Worm (Caenorhabditis elegans): ENCODE data around the gene ZC155.4.

ZC155.4 gene

DNA sequence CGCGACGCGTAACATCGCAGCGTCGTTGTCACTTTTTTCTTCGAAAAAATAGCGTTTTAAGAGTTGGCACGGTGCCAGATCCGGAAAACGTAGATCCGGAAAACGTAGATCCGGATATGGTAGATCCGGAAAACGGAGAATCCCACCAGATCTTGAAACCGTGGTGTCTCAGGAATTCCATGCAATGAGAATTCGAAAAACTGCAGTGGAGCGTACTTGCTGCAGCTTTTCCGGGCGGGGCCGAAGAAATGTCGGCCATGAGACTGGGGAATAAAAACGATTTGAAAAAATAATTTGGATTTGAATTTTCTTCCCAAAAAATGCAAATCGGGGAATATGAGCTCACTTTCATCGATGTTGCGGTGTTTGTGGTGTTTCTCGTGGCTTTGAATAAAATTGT is 42.8 kb downstream of the ZC155.4 start, which contains the start of gene K10D2.5 (continued):
- TF ChIP-seq nhr-237 (tag; optimal IDR thresholded peaks at IDR 0.05) (no peak), ZK546.5 (tag; optimal IDR thresholded peaks at IDR 0.05) (no peak), blmp-1 (tag; optimal IDR thresholded peaks at IDR 0.05; ENCODE audit: insufficient read depth) (peak; percentile 27), ceh-16 (tag; optimal IDR thresholded peaks at IDR 0.05) (peak; percentile 33), mdl-1 (tag; optimal IDR thresholded peaks at IDR 0.05) (peak in 1 of 2 experiments; percentile 22), nhr-21 (tag; optimal IDR thresholded peaks at IDR 0.05) (peak; percentile 72), Y55F3AM.14 (GFP tag; optimal IDR thresholded peaks at IDR 0.05) (peak; percentile 74), elt-1 (tag; optimal IDR thresholded peaks at IDR 0.05) (no peak), skn-1 (tag; optimal IDR thresholded peaks at IDR 0.05) (peak; percentile 64), ztf-4 (tag; optimal IDR thresholded peaks at IDR 0.05) (peak; percentile 71), gmeb-1 (tag; optimal IDR thresholded peaks at IDR 0.05) (peak; percentile 89), crh-2 (tag; optimal IDR thresholded peaks at IDR 0.05) (peak; percentile 89), zag-1 (tag; optimal IDR thresholded peaks at IDR 0.05) (peak; percentile 77)

DNA sequence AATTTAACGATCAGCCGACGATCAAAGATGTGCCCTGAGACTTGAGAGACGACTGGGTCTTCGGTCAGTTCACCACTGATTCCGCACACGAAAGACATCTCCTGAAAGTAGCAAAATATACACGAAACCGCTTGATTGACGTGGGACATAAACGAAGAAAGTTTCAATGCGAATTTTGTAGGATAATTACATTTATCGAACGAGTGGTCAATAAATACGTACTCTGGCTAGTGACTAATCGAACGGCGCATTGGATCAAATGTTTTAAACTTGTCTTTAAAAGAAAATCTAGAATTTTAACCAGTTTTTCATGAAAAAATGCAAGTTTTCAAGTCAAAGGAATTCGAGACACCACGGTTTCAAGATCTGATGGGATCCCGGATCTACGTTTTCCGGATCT is 43.3 kb downstream of the ZC155.4 start, which contains the start of gene prp-19:
TSS of gene prp-19 (minus strand) at position 101 of the 400 bp plus-strand sequence.
- no peak for TF ChIP-seq unc-55 (GFP tag; optimal IDR thresholded peaks at IDR 0.05)
- TF ChIP-seq nhr-129 (tag; optimal IDR thresholded peaks at IDR 0.05), result no peak

DNA sequence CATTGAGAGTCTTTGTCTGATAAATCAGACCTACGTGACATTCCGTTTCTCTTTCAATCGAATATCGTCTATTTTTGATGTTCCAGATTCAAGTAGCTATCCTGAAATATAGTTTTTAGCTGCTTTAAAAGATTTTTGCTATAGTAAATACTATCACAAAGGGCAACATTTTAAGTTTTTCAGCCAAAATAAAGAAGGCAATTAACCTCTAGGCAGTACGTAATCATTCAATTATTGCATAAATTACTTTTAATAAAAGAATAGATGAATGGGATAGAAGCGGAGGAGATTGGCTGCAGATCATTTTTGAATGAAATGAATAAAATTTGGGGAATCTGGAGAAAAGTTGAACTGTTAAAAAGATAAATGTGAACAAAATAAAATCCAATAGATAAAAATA is 45.6 kb downstream of the ZC155.4 start, which contains the start of gene ulp-1:
TSS of gene ulp-1 (minus strand) at position 101 of the 400 bp plus-strand sequence.
- TF ChIP-seq nhr-77 (tag; optimal IDR thresholded peaks at IDR 0.05), result no peak
- TF ChIP-seq nhr-6 (tag; optimal IDR thresholded peaks at IDR 0.05), result no peak

DNA sequence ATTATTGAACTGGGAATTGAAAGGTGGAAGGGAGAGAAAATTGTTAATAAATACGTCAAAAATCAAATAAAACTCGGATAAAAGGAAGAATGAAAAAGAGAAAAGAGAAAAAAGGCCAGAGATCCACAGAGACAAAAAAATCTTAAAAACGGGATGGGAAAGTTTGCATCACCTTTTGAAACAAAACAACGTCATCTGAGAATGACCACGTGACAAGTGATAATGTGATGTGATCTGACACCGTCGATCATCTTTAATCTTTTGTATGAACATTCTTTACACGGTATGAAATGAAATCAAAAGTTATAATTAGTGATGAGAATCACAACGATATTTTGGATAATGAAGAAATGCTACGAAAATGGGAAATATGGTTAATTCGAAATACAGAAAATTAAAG is 49.5 kb downstream of the ZC155.4 start:
- TF ChIP-seq nhr-129 (tag; optimal IDR thresholded peaks at IDR 0.05) (peak; percentile 65), nhr-23 (tag; optimal IDR thresholded peaks at IDR 0.05) (no peak), nhr-77 (tag; optimal IDR thresholded peaks at IDR 0.05) (no peak), sma-9 (GFP tag; optimal IDR thresholded peaks at IDR 0.05) (peak; percentile 57), sma-9 (tag; optimal IDR thresholded peaks at IDR 0.05) (no peak), blmp-1 (tag; optimal IDR thresholded peaks at IDR 0.05; ENCODE audit: insufficient read depth) (peak; percentile 42), lin-39 (tag; optimal IDR thresholded peaks at IDR 0.05) (no peak), ama-1 (optimal IDR thresholded peaks at IDR 0.05) (no peak), nhr-25 (tag; optimal IDR thresholded peaks at IDR 0.05) (peak; percentile 51)

DNA sequence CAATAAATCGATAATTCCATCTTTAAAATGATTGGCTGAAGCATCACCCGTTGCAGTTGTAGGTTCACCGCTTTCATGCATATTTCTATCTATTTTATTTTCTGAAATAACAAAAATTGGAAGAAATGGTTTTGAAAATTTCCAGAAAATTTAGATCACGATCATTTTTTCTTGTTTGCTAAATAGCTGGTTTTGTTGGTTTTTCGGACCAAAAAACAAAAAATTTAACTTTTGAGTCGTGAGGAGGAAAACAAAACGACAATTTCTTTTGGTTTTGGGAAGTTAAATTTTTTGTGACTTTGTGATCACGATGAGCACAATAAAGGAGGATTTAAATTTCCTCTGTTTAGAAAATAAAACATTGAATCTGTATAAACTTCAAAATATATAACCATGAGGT is 50.1 kb downstream of the ZC155.4 start, which contains the start of gene T10F2.2:
TSS of gene T10F2.2 (minus strand) at position 101 of the 400 bp plus-strand sequence.
- TF ChIP-seq zag-1 (tag; optimal IDR thresholded peaks at IDR 0.05) (no peak), nhr-21 (tag; optimal IDR thresholded peaks at IDR 0.05) (no peak), sma-3 (GFP tag; optimal IDR thresholded peaks at IDR 0.05) (no peak), ama-1 (optimal IDR thresholded peaks at IDR 0.05) (no peak), nhr-77 (tag; optimal IDR thresholded peaks at IDR 0.05) (no peak), unc-62 (GFP tag; optimal IDR thresholded peaks at IDR 0.05) (no peak), crh-2 (tag; optimal IDR thresholded peaks at IDR 0.05) (no peak), fos-1 (tag; optimal IDR thresholded peaks at IDR 0.05) (no peak), ceh-82 (tag; optimal IDR thresholded peaks at IDR 0.05) (no peak), mbf-1 (tag; optimal IDR thresholded peaks at IDR 0.05) (no peak), elt-3 (tag; optimal IDR thresholded peaks at IDR 0.05) (no peak), nhr-23 (tag; optimal IDR thresholded peaks at IDR 0.05) (no peak), sma-9 (GFP tag; optimal IDR thresholded peaks at IDR 0.05) (no peak), sma-9 (tag; optimal IDR thresholded peaks at IDR 0.05) (no peak), lin-39 (tag; optimal IDR thresholded peaks at IDR 0.05) (no peak), Y55F3AM.14 (GFP tag; optimal IDR thresholded peaks at IDR 0.05) (no peak), ztf-4 (tag; optimal IDR thresholded peaks at IDR 0.05) (no peak), nhr-129 (tag; optimal IDR thresholded peaks at IDR 0.05) (no peak), egl-27 (tag; optimal IDR thresholded peaks at IDR 0.05) (no peak), snpc-4 (tag; optimal IDR thresholded peaks at IDR 0.05) (no peak), C34F6.9 (tag; optimal IDR thresholded peaks at IDR 0.05) (no peak)
